Fruit fly (Drosophila melanogaster) whole organism, embryonic: ENCODE data around the gene CG32437.

Experiments
- Abd-B ChIP-seq: fragments of 200-800 bp; sonication (Bioruptor generic); optimal IDR thresholded peaks from 2 replicates; lab custom pipeline; 2018; ENCODE audit warnings: missing biosample characterization, mild to moderate bottlenecking, missing genetic modification characterization, moderate library complexity
- CG2116 ChIP-seq: fragments of 200-800 bp; sonication (Bioruptor generic); optimal IDR thresholded peaks from 3 replicates; lab custom pipeline; 2018; ENCODE audit warnings: missing biosample characterization, mild to moderate bottlenecking, missing genetic modification characterization
- CG2199 ChIP-seq: fragments of 200-800 bp; sonication (Bioruptor generic); IDR thresholded peaks from 3 replicates; pipeline ENCODE4 v1.3.6; 2022; ENCODE audit warnings: missing biosample characterization, missing genetic modification characterization
- CHES-1-like ChIP-seq: fragments of 200-800 bp; sonication (Bioruptor generic); optimal IDR thresholded peaks from 2 replicates; lab custom pipeline; 2016; ENCODE audit warnings: missing biosample characterization, missing genetic modification characterization
- Dfd ChIP-seq, 2 experiments: fragments of >200 bp; optimal IDR thresholded peaks; 2 replicates each; lab custom pipeline; 2017; ENCODE audit warnings: missing biosample characterization in 2 of 2, missing genetic modification characterization in 2 of 2
- Dll ChIP-seq: fragments of 200-800 bp; sonication (Bioruptor generic); IDR thresholded peaks from 4 replicates; pipeline ENCODE4 v1.3.6; 2022; ENCODE audit warnings: missing biosample characterization, missing genetic modification characterization; ENCODE audit not compliant: partially characterized antibody
- Sry-β ChIP-seq: fragments of 200-800 bp; sonication (Bioruptor generic); optimal IDR thresholded peaks from 2 replicates; lab custom pipeline; 2018; ENCODE audit warnings: missing biosample characterization, mild to moderate bottlenecking, missing genetic modification characterization, moderate library complexity
- ap ChIP-seq: fragments of 200-800 bp; sonication (Bioruptor generic); IDR thresholded peaks from 2 replicates; pipeline ENCODE4 v1.3.6; 2022; ENCODE audit warnings: missing biosample characterization, missing genetic modification characterization
- kah ChIP-seq: fragments of 200-800 bp; sonication (Bioruptor generic); optimal IDR thresholded peaks from 2 replicates; lab custom pipeline; 2018; ENCODE audit warnings: missing biosample characterization, mild to moderate bottlenecking, missing genetic modification characterization
- knrl ChIP-seq: fragments of 200-800 bp; sonication (Bioruptor generic); IDR thresholded peaks from 3 replicates; pipeline ENCODE4 v1.3.6; 2022; ENCODE audit warnings: missing biosample characterization, missing genetic modification characterization; ENCODE audit not compliant: partially characterized antibody
- lmd ChIP-seq: fragments of 200-800 bp; sonication (Bioruptor generic); IDR thresholded peaks from 2 replicates; pipeline ENCODE4 v1.3.6; 2022; ENCODE audit warnings: missing biosample characterization, missing genetic modification characterization
- mam ChIP-seq: fragments of 200-800 bp; sonication (Bioruptor generic); optimal IDR thresholded peaks from 3 replicates; lab custom pipeline; 2016; ENCODE audit warnings: missing biosample characterization, missing genetic modification characterization
- tio ChIP-seq: fragments of 200-800 bp; sonication (Bioruptor generic); optimal IDR thresholded peaks from 2 replicates; lab custom pipeline; 2017; ENCODE audit warnings: missing biosample characterization, missing genetic modification characterization, inconsistent platforms
- trem ChIP-seq: fragments of 200-800 bp; optimal IDR thresholded peaks from 3 replicates; lab custom pipeline; 2019; ENCODE audit warnings: missing biosample characterization, mild to moderate bottlenecking, missing genetic modification characterization, moderate library complexity

- TF ChIP-seq tio (GFP tag; lab: Kevin White, UChicago) (no peak), trem (no peak), mam (GFP tag; lab: Kevin White, UChicago) (no peak), Dfd (GFP tag; optimal IDR thresholded peaks at IDR 0.05; lab: Kevin White, UChicago) (no peak), Dll (GFP tag; lab: Robert Waterston, UW) (no peak), Abd-B (GFP tag; lab: Kevin White, UChicago) (no peak), CHES-1-like (GFP tag; lab: Kevin White, UChicago) (no peak), Sry-β (GFP tag; lab: Kevin White, UChicago) (no peak), CG2116 (no peak), lmd (GFP tag; lab: Robert Waterston, UW) (no peak), ap (no peak), CG2199 (no peak), kah (no peak), knrl (no peak)
Measured at dm6 chr3L:21357383-21357782, at the start of gene CG32437.
